Fruit fly (Drosophila melanogaster) whole organism, pupa: Measurements from ENCODE around the gene bel.

Experiments used
- CG10348 ChIP-seq: fragments of 200-800 bp; sonication (Bioruptor generic); IDR thresholded peaks from 2 replicates; pipeline ENCODE4 v1.3.6; 2022; ENCODE audit warnings: missing biosample characterization, missing genetic modification characterization
- CG12605 ChIP-seq: fragments of 200-800 bp; sonication (Bioruptor generic); IDR thresholded peaks from 2 replicates; pipeline ENCODE4 v1.3.6; 2022; ENCODE audit warnings: missing biosample characterization, missing genetic modification characterization
- CG13204 ChIP-seq: fragments of 200-800 bp; sonication (Bioruptor generic); optimal IDR thresholded peaks from 2 replicates; lab custom pipeline; 2018; ENCODE audit warnings: missing biosample characterization, mild to moderate bottlenecking, missing genetic modification characterization, moderate library complexity
- CG15710 ChIP-seq: fragments of 200-800 bp; sonication (Bioruptor generic); optimal IDR thresholded peaks from 2 replicates; lab custom pipeline; 2018; ENCODE audit warnings: missing biosample characterization, mild to moderate bottlenecking, missing genetic modification characterization, moderate library complexity
- CG17806 ChIP-seq: fragments of 200-800 bp; sonication (Bioruptor generic); optimal IDR thresholded peaks from 2 replicates; lab custom pipeline; 2018; ENCODE audit warnings: missing biosample characterization, mild to moderate bottlenecking, missing genetic modification characterization, moderate library complexity
- CG32121 ChIP-seq: fragments of 200-800 bp; sonication (Bioruptor generic); IDR thresholded peaks from 2 replicates; pipeline ENCODE4 v1.3.6; 2022; ENCODE audit warnings: missing biosample characterization, missing genetic modification characterization
- CG34367 ChIP-seq: fragments of 200-800 bp; sonication (Bioruptor generic); optimal IDR thresholded peaks from 2 replicates; lab custom pipeline; 2018; ENCODE audit warnings: missing biosample characterization, mild to moderate bottlenecking, missing genetic modification characterization
- D1 ChIP-seq: fragments of 200-800 bp; sonication (Bioruptor generic); optimal IDR thresholded peaks from 2 replicates; lab custom pipeline; 2018; ENCODE audit warnings: missing biosample characterization, mild to moderate bottlenecking, missing genetic modification characterization, moderate library complexity
- EcR ChIP-seq: fragments of 200-800 bp; sonication (Bioruptor generic); optimal IDR thresholded peaks from 3 replicates; lab custom pipeline; 2019; ENCODE audit warnings: missing biosample characterization, missing genetic modification characterization, mild to moderate bottlenecking, moderate library complexity, missing genetic modification reagents
- rn ChIP-seq: fragments of 200-800 bp; sonication (Bioruptor generic); IDR thresholded peaks from 2 replicates; pipeline ENCODE4 v1.3.6; 2022; ENCODE audit warnings: missing biosample characterization, missing genetic modification characterization

- TF ChIP-seq CG17806 (tag; lab: Kevin White, UChicago), result no peak
- TF ChIP-seq CG10348 (GFP tag; lab: Robert Waterston, UW), result no peak
- no peak for TF ChIP-seq CG13204
- no peak for TF ChIP-seq CG32121
- TF ChIP-seq D1, result no peak
- no peak for TF ChIP-seq CG15710 (tag; lab: Kevin White, UChicago)
- no peak for TF ChIP-seq CG12605 (GFP tag; lab: Robert Waterston, UW)
- no peak for TF ChIP-seq rn (GFP tag; lab: Robert Waterston, UW)
- no peak for TF ChIP-seq CG34367
- TF ChIP-seq EcR (GFP tag; lab: Kevin White, UChicago), result no peak
These were observed 41.5 kb downstream of the bel start for dm6 chr3R:8619089-8619488.
